Fruit fly (Drosophila melanogaster) whole organism, embryonic: ENCODE data around the gene Prp16.

Source experiments
- Abd-B ChIP-seq: fragments of 200-800 bp; sonication (Bioruptor generic); optimal IDR thresholded peaks from 2 replicates; lab custom pipeline; 2018; ENCODE audit warnings: missing biosample characterization, mild to moderate bottlenecking, missing genetic modification characterization, moderate library complexity
- CG10321 ChIP-seq: fragments of 200-800 bp; sonication (Bioruptor generic); IDR thresholded peaks from 2 replicates; pipeline ENCODE4 v1.3.6; 2022; ENCODE audit warnings: missing biosample characterization, missing genetic modification characterization
- CG10431 ChIP-seq: fragments of 200-800 bp; sonication (Bioruptor generic); optimal IDR thresholded peaks from 3 replicates; lab custom pipeline; 2018; ENCODE audit warnings: missing biosample characterization, mild to moderate bottlenecking, missing genetic modification characterization
- CG12219 ChIP-seq: fragments of 200-800 bp; sonication (Bioruptor generic); optimal IDR thresholded peaks from 3 replicates; lab custom pipeline; 2018; ENCODE audit warnings: missing biosample characterization, mild to moderate bottlenecking, missing genetic modification characterization
- CG1233 ChIP-seq: fragments of 200-800 bp; sonication (Bioruptor generic); optimal IDR thresholded peaks from 4 replicates; lab custom pipeline; 2018; ENCODE audit warnings: missing biosample characterization, mild to moderate bottlenecking, missing genetic modification characterization
- CG12659 ChIP-seq: fragments of 200-800 bp; sonication (Bioruptor generic); optimal IDR thresholded peaks from 3 replicates; lab custom pipeline; 2017; ENCODE audit warnings: mild to moderate bottlenecking, missing biosample characterization, missing genetic modification reagents, missing genetic modification characterization
- CG13775 ChIP-seq: fragments of 200-800 bp; sonication (Bioruptor generic); optimal IDR thresholded peaks from 3 replicates; lab custom pipeline; 2017; ENCODE audit warnings: missing biosample characterization, mild to moderate bottlenecking, missing genetic modification characterization
- CG1602 ChIP-seq: fragments of 200-800 bp; sonication (Bioruptor generic); optimal IDR thresholded peaks from 3 replicates; lab custom pipeline; 2016; ENCODE audit warnings: missing biosample characterization, missing genetic modification characterization
- CG17385 ChIP-seq: fragments of 200-800 bp; sonication (Bioruptor generic); optimal IDR thresholded peaks from 3 replicates; lab custom pipeline; 2018; ENCODE audit warnings: missing biosample characterization, mild to moderate bottlenecking, missing genetic modification characterization
- CG18599 ChIP-seq: fragments of 200-800 bp; sonication (Bioruptor generic); optimal IDR thresholded peaks from 3 replicates; lab custom pipeline; 2017; ENCODE audit warnings: missing biosample characterization, missing genetic modification characterization, mild to moderate bottlenecking, moderate library complexity, missing genetic modification reagents
- CG2116 ChIP-seq: fragments of 200-800 bp; sonication (Bioruptor generic); optimal IDR thresholded peaks from 3 replicates; lab custom pipeline; 2018; ENCODE audit warnings: missing biosample characterization, mild to moderate bottlenecking, missing genetic modification characterization
- CG2120 ChIP-seq: fragments of 200-800 bp; sonication (Bioruptor generic); optimal IDR thresholded peaks from 3 replicates; lab custom pipeline; 2016; ENCODE audit warnings: missing biosample characterization, missing genetic modification characterization
- CG2202 ChIP-seq: fragments of 200-800 bp; sonication (Bioruptor generic); optimal IDR thresholded peaks from 2 replicates; lab custom pipeline; 2018; ENCODE audit warnings: missing biosample characterization, mild to moderate bottlenecking, missing genetic modification characterization
- CG2712 ChIP-seq: fragments of 200-800 bp; optimal IDR thresholded peaks from 3 replicates; lab custom pipeline; 2019; ENCODE audit warnings: missing biosample characterization, mild to moderate bottlenecking, missing genetic modification characterization, moderate library complexity
- CG2875 ChIP-seq: fragments of 200-800 bp; sonication (Bioruptor generic); optimal IDR thresholded peaks from 2 replicates; lab custom pipeline; 2017; ENCODE audit warnings: missing biosample characterization, mild to moderate bottlenecking, missing genetic modification characterization, missing genetic modification reagents
- CG30020 ChIP-seq: fragments of 200-800 bp; optimal IDR thresholded peaks from 2 replicates; lab custom pipeline; 2019; ENCODE audit warnings: missing biosample characterization, mild to moderate bottlenecking, missing genetic modification characterization, moderate library complexity
- CG31365 ChIP-seq: fragments of 200-800 bp; sonication (Bioruptor generic); optimal IDR thresholded peaks from 2 replicates; lab custom pipeline; 2018; ENCODE audit warnings: missing biosample characterization, mild to moderate bottlenecking, missing genetic modification characterization
- CG31388 ChIP-seq: fragments of 200-800 bp; sonication (Bioruptor generic); optimal IDR thresholded peaks from 2 replicates; lab custom pipeline; 2016; ENCODE audit warnings: missing biosample characterization, missing genetic modification characterization
- CG31441 ChIP-seq: fragments of 200-800 bp; sonication (Bioruptor generic); IDR thresholded peaks from 2 replicates; pipeline ENCODE4 v1.3.6; 2022; ENCODE audit warnings: missing biosample characterization, missing genetic modification characterization
- CG34376 ChIP-seq: fragments of 200-800 bp; sonication (Bioruptor generic); optimal IDR thresholded peaks from 2 replicates; lab custom pipeline; 2018; ENCODE audit warnings: missing biosample characterization, mild to moderate bottlenecking, missing genetic modification characterization
- CG4707 ChIP-seq: fragments of 200-800 bp; sonication (Bioruptor generic); optimal IDR thresholded peaks from 2 replicates; lab custom pipeline; 2018; ENCODE audit warnings: missing biosample characterization, mild to moderate bottlenecking, missing genetic modification characterization, moderate library complexity
- CG5953 ChIP-seq: fragments of 200-800 bp; sonication (Bioruptor generic); IDR thresholded peaks from 2 replicates; pipeline ENCODE4 v1.3.6; 2022; ENCODE audit warnings: missing biosample characterization, missing genetic modification characterization
- CG6791 ChIP-seq: fragments of 200-800 bp; sonication (Bioruptor generic); IDR thresholded peaks from 3 replicates; pipeline ENCODE4 v1.3.6; 2022; ENCODE audit warnings: missing biosample characterization, missing genetic modification characterization; ENCODE audit not compliant: partially characterized antibody
- CG7271 ChIP-seq: fragments of 200-800 bp; sonication (Bioruptor generic); optimal IDR thresholded peaks from 2 replicates; lab custom pipeline; 2018; ENCODE audit warnings: missing biosample characterization, mild to moderate bottlenecking, missing genetic modification characterization, moderate library complexity
- CG7372 ChIP-seq: fragments of 200-800 bp; sonication (Bioruptor generic); IDR thresholded peaks from 2 replicates; pipeline ENCODE4 v1.3.6; 2022; ENCODE audit warnings: missing biosample characterization, missing genetic modification characterization
- CG9437 ChIP-seq: fragments of 200-800 bp; sonication (Bioruptor generic); optimal IDR thresholded peaks from 2 replicates; lab custom pipeline; 2018; ENCODE audit warnings: missing biosample characterization, mild to moderate bottlenecking, missing genetic modification characterization
- Ets97D ChIP-seq: fragments of 200-800 bp; sonication (Bioruptor generic); optimal IDR thresholded peaks from 3 replicates; lab custom pipeline; 2016; ENCODE audit warnings: missing biosample characterization, missing genetic modification characterization
- HLH3B ChIP-seq: fragments of 200-800 bp; sonication (Bioruptor generic); IDR thresholded peaks from 2 replicates; pipeline ENCODE4 v1.3.6; 2022; ENCODE audit warnings: missing biosample characterization, missing genetic modification characterization
- Hr51 ChIP-seq, 2 experiments: fragments of 200-800 bp; sonication (Bioruptor generic); optimal IDR thresholded peaks; 2 replicates in 1 of 2; 3 replicates in 1 of 2; lab custom pipeline; 2016 to 2018; ENCODE audit warnings: missing biosample characterization in 2 of 2, missing genetic modification characterization in 2 of 2, mild to moderate bottlenecking in 1 of 2, moderate library complexity in 1 of 2
- Med ChIP-seq: fragments of 200-800 bp; sonication (Bioruptor generic); peaks from one replicate; lab custom pipeline; 2016; ENCODE audit warnings: missing biosample characterization, missing genetic modification characterization, mild to moderate bottlenecking, inconsistent platforms, moderate library complexity
- Ssrp ChIP-seq: fragments of 200-800 bp; sonication (Bioruptor generic); optimal IDR thresholded peaks from 2 replicates; lab custom pipeline; 2018; ENCODE audit warnings: missing biosample characterization, mild to moderate bottlenecking, missing genetic modification characterization, moderate library complexity
- Stat92E ChIP-seq, 3 experiments: fragments of >200 bp in 2 of 3; fragments of 200-800 bp in 1 of 3; sonication (Bioruptor generic) in 1 of 3; optimal IDR thresholded peaks; 2 replicates each; lab custom pipeline; 2017 to 2019; ENCODE audit warnings: missing biosample characterization in 3 of 3, missing genetic modification characterization in 3 of 3, mild to moderate bottlenecking in 1 of 3, moderate library complexity in 1 of 3
- YL-1 ChIP-seq: fragments of 200-800 bp; sonication (Bioruptor generic); optimal IDR thresholded peaks from 3 replicates; lab custom pipeline; 2017; ENCODE audit warnings: missing biosample characterization, mild to moderate bottlenecking, missing genetic modification characterization
- abd-A ChIP-seq: fragments of 200-800 bp; sonication (Bioruptor generic); optimal IDR thresholded peaks from 3 replicates; lab custom pipeline; 2019; ENCODE audit warnings: missing biosample characterization, mild to moderate bottlenecking, missing genetic modification characterization, moderate library complexity
- ac ChIP-seq: fragments of 200-800 bp; sonication (Bioruptor generic); optimal IDR thresholded peaks from 3 replicates; lab custom pipeline; 2017; ENCODE audit warnings: missing biosample characterization, mild to moderate bottlenecking, missing genetic modification characterization
- al ChIP-seq: fragments of 200-800 bp; sonication (Bioruptor generic); IDR thresholded peaks from 2 replicates; pipeline ENCODE4 v1.3.6; 2022; ENCODE audit warnings: missing biosample characterization, missing genetic modification characterization
- ci ChIP-seq: fragments of 200-800 bp; sonication (Bioruptor generic); IDR thresholded peaks from 3 replicates; pipeline ENCODE4 v1.3.6; 2022; ENCODE audit warnings: missing biosample characterization, missing genetic modification characterization
- disco-r ChIP-seq: fragments of 200-800 bp; sonication (Bioruptor generic); optimal IDR thresholded peaks from 2 replicates; lab custom pipeline; 2016; ENCODE audit warnings: missing biosample characterization, missing genetic modification characterization
- gcm ChIP-seq: fragments of 200-800 bp; sonication (Bioruptor generic); optimal IDR thresholded peaks from 2 replicates; lab custom pipeline; 2019; ENCODE audit warnings: missing biosample characterization, mild to moderate bottlenecking, missing genetic modification characterization, moderate library complexity
- grn ChIP-seq: fragments of 200-800 bp; sonication (Bioruptor generic); optimal IDR thresholded peaks from 3 replicates; lab custom pipeline; 2017; ENCODE audit warnings: missing biosample characterization, missing genetic modification characterization
- klu ChIP-seq: fragments of 200-800 bp; sonication (Bioruptor generic); IDR thresholded peaks from 2 replicates; pipeline ENCODE4 v1.3.6; 2022; ENCODE audit warnings: missing biosample characterization, missing genetic modification characterization
- oc ChIP-seq: fragments of 200-800 bp; sonication (Bioruptor generic); optimal IDR thresholded peaks from 2 replicates; lab custom pipeline; 2018; ENCODE audit warnings: missing biosample characterization, mild to moderate bottlenecking, missing genetic modification characterization, moderate library complexity
- p53 ChIP-seq: fragments of 200-800 bp; sonication (Bioruptor generic); optimal IDR thresholded peaks from 2 replicates; lab custom pipeline; 2016; ENCODE audit warnings: missing biosample characterization, missing genetic modification characterization
- pzg ChIP-seq: fragments of 200-800 bp; sonication (Bioruptor generic); optimal IDR thresholded peaks from 3 replicates; lab custom pipeline; 2018; ENCODE audit warnings: missing biosample characterization, mild to moderate bottlenecking, missing genetic modification characterization, moderate library complexity
- sc ChIP-seq, 3 experiments: fragments of >200 bp in 2 of 3; fragments of 200-800 bp in 1 of 3; sonication (Bioruptor generic) in 1 of 3; optimal IDR thresholded peaks; 2 replicates in 2 of 3; 3 replicates in 1 of 3; lab custom pipeline; 2017; ENCODE audit warnings: mild to moderate bottlenecking in 1 of 3, missing biosample characterization in 1 of 3, missing genetic modification characterization in 1 of 3, missing genetic modification reagents in 1 of 3
- scrt ChIP-seq: fragments of 200-800 bp; sonication (Bioruptor generic); optimal IDR thresholded peaks from 2 replicates; lab custom pipeline; 2018; ENCODE audit warnings: missing biosample characterization, mild to moderate bottlenecking, missing genetic modification characterization, moderate library complexity
- sens ChIP-seq: fragments of 200-800 bp; sonication (Bioruptor generic); peaks from one replicate; lab custom pipeline; 2016; ENCODE audit warnings: missing biosample characterization, missing genetic modification characterization
- unpg ChIP-seq: fragments of 200-800 bp; sonication (Bioruptor generic); optimal IDR thresholded peaks from 3 replicates; lab custom pipeline; 2018; ENCODE audit warnings: missing biosample characterization, mild to moderate bottlenecking, missing genetic modification characterization, moderate library complexity
- wek ChIP-seq: fragments of 200-800 bp; sonication (Bioruptor generic); optimal IDR thresholded peaks from 3 replicates; lab custom pipeline; 2018; ENCODE audit warnings: missing biosample characterization, mild to moderate bottlenecking, missing genetic modification characterization, moderate library complexity
- zfh1 ChIP-seq: fragments of 200-800 bp; sonication (Bioruptor generic); IDR thresholded peaks from 3 replicates; pipeline ENCODE4 v1.3.6; 2022; ENCODE audit warnings: missing biosample characterization, missing genetic modification characterization

Gene Prp16

dm6 chrX:14234468-14234867 is 33.3 kb downstream of the Prp16 start:
- TF ChIP-seq CG12219 (GFP tag; lab: Kevin White, UChicago) (peak; percentile 25), YL-1 (no peak), CG7271 (tag; lab: Kevin White, UChicago) (peak; percentile 72), CG31365 (tag; lab: Kevin White, UChicago) (no peak), CG10431 (peak; percentile 49), al (GFP tag; lab: Robert Waterston, UW) (no peak), p53 (GFP tag; lab: Kevin White, UChicago) (no peak), CG2120 (GFP tag; lab: Kevin White, UChicago) (no peak), Abd-B (GFP tag; lab: Kevin White, UChicago) (no peak), CG1233 (GFP tag; lab: Kevin White, UChicago) (peak; percentile 12), Ets97D (peak; percentile 82), CG13775 (GFP tag; lab: Kevin White, UChicago) (no peak), zfh1 (GFP tag; lab: Robert Waterston, UW) (no peak), CG4707 (GFP tag; lab: Kevin White, UChicago) (peak; percentile 20), Med (GFP tag; lab: Kevin White, UChicago) (peak; percentile 53), CG9437 (GFP tag; lab: Kevin White, UChicago) (peak; percentile 30), CG1602 (GFP tag; lab: Kevin White, UChicago) (no peak), CG2712 (no peak), unpg (peak; percentile 35), ac (peak; percentile 7), Ssrp (tag; lab: Kevin White, UChicago) (no peak), CG6791 (GFP tag; lab: Robert Waterston, UW) (no peak), CG31441 (GFP tag; lab: Robert Waterston, UW) (0 out of 2 replicates have a peak, but pooled peaks have one; percentile 18), CG12659 (GFP tag; lab: Kevin White, UChicago) (no peak), CG17385 (peak; percentile 41), wek (peak; percentile 74), CG34376 (peak; percentile 11), sc (optimal IDR thresholded peaks at IDR 0.05; lab: Kevin White, UChicago) (no peak), sc (GFP tag; optimal IDR thresholded peaks at IDR 0.05; lab: Kevin White, UChicago) (no peak), CG2116 (GFP tag; lab: Kevin White, UChicago) (peak; percentile 11), CG2875 (GFP tag; lab: Kevin White, UChicago) (peak; percentile 14), CG31388 (no peak), CG2202 (tag; lab: Kevin White, UChicago) (peak; percentile 22), Stat92E (GFP tag; optimal IDR thresholded peaks at IDR 0.05; lab: Kevin White, UChicago) (no peak), sens (GFP tag; lab: Kevin White, UChicago) (peak; percentile 3), disco-r (GFP tag; lab: Kevin White, UChicago) (no peak), gcm (GFP tag; lab: Kevin White, UChicago) (peak; percentile 58), scrt (GFP tag; lab: Kevin White, UChicago) (no peak), ci (GFP tag; lab: Robert Waterston, UW) (peak; percentile 54; the same call in 2 of the 3 replicates), CG7372 (GFP tag; lab: Robert Waterston, UW) (no peak)
- TF ChIP-seq, all 482 proteins: peak for 20

- TF ChIP-seq CG10321 (GFP tag; lab: Robert Waterston, UW), result peak; percentile 62
- no peak for TF ChIP-seq CG7271 (tag; lab: Kevin White, UChicago)
- TF ChIP-seq abd-A (tag; lab: Kevin White, UChicago), result no peak
- peak; percentile 81 for TF ChIP-seq YL-1
- TF ChIP-seq HLH3B (GFP tag; lab: Robert Waterston, UW), result peak; percentile 93
- peak; percentile 86 for TF ChIP-seq CG5953 (GFP tag; lab: Robert Waterston, UW)
- TF ChIP-seq Hr51 (GFP tag; optimal IDR thresholded peaks at IDR 0.05; lab: Kevin White, UChicago), result peak; percentile 88 to 89
- TF ChIP-seq klu, result peak; percentile 87
- peak; percentile 37 for TF ChIP-seq pzg
- peak; percentile 63 for TF ChIP-seq oc (tag; lab: Kevin White, UChicago)
- no peak for TF ChIP-seq grn (GFP tag; lab: Kevin White, UChicago)
- peak; percentile 87 for TF ChIP-seq CG30020 (tag; lab: Kevin White, UChicago)
- peak; percentile 91 for TF ChIP-seq CG18599 (GFP tag; lab: Kevin White, UChicago)
Observed at dm6 chrX:14237873-14238394, 36.8 kb downstream of the Prp16 start, which contains the start of the genes Fbxl4 and Dus2. Gene Fbxl4, minus strand, starts transcription at chrX:14237923. Gene Dus2, plus strand, starts transcription at chrX:14237988.
